Fruit fly (Drosophila melanogaster): ENCODE measurements around the gene Cyp316a1.

Gene Cyp316a1

dm6 chr3L:7528380-7529080 is 36.9 kb downstream of the Cyp316a1 start, which contains the start of gene lqf (continued):
- TF ChIP-seq CG31441 (GFP tag; IDR thresholded peaks at IDR 0.05) (peak; percentile 29; the same call in 1 of the 2 replicates), ttk (GFP tag; IDR thresholded peaks at IDR 0.05) (no peak), Hr51 (GFP tag; optimal IDR thresholded peaks at IDR 0.05) (no peak), CG2199 (GFP tag; IDR thresholded peaks at IDR 0.05) (no peak), jing (GFP tag; optimal IDR thresholded peaks at IDR 0.05) (no peak), Fer2 (tag; optimal IDR thresholded peaks at IDR 0.05) (no peak), CG18619 (GFP tag; optimal IDR thresholded peaks at IDR 0.05) (peak; percentile 5), CG1832 (GFP tag; optimal IDR thresholded peaks at IDR 0.05) (no peak), CG12155 (GFP tag; optimal IDR thresholded peaks at IDR 0.05) (no peak), kni (GFP tag; optimal IDR thresholded peaks at IDR 0.05) (no peak), CG9215 (GFP tag; IDR thresholded peaks at IDR 0.05) (no peak), stc (GFP tag; IDR thresholded peaks at IDR 0.05) (0 out of 2 replicates have a peak, but pooled peaks have one; percentile 18), D (optimal IDR thresholded peaks at IDR 0.05) (no peak), D (GFP tag; optimal IDR thresholded peaks at IDR 0.05) (no peak), en (GFP tag; optimal IDR thresholded peaks at IDR 0.05) (no peak), fd96Cb (tag; optimal IDR thresholded peaks at IDR 0.05) (no peak), chm (GFP tag; IDR thresholded peaks at IDR 0.05) (no peak), HHEX (GFP tag; optimal IDR thresholded peaks at IDR 0.05) (no peak), org-1 (GFP tag; optimal IDR thresholded peaks at IDR 0.05) (no peak), Sry-δ (GFP tag; optimal IDR thresholded peaks at IDR 0.05) (peak; percentile 85), CG8359 (GFP tag; optimal IDR thresholded peaks at IDR 0.05; ENCODE audit: borderline replicate concordance) (no peak), CG4328 (GFP tag; optimal IDR thresholded peaks at IDR 0.05) (no peak), nau (GFP tag; optimal IDR thresholded peaks at IDR 0.05) (no peak), tgo (GFP tag; IDR thresholded peaks at IDR 0.05) (no peak), CG11093 (GFP tag; IDR thresholded peaks at IDR 0.05) (no peak), Jarid2 (GFP tag; optimal IDR thresholded peaks at IDR 0.05) (peak; percentile 71), CG7786 (GFP tag; optimal IDR thresholded peaks at IDR 0.05) (no peak), CG10565 (GFP tag; optimal IDR thresholded peaks at IDR 0.05) (no peak), bowl (GFP tag; IDR thresholded peaks at IDR 0.05) (no peak), CG11085 (GFP tag; IDR thresholded peaks at IDR 0.05) (no peak), p53 (GFP tag; optimal IDR thresholded peaks at IDR 0.05) (no peak), tio (GFP tag; optimal IDR thresholded peaks at IDR 0.05) (peak; percentile 1), rib (GFP tag; IDR thresholded peaks at IDR 0.05) (no peak), slou (GFP tag; optimal IDR thresholded peaks at IDR 0.05) (peak; percentile 22), CG8944 (GFP tag; optimal IDR thresholded peaks at IDR 0.05) (no peak), BtbVII (GFP tag; optimal IDR thresholded peaks at IDR 0.05) (no peak), CG5953 (GFP tag; IDR thresholded peaks at IDR 0.05) (no peak), CG18476 (GFP tag; optimal IDR thresholded peaks at IDR 0.05) (no peak), Bteb2 (GFP tag; optimal IDR thresholded peaks at IDR 0.05) (peak; percentile 3), CG8281 (tag; optimal IDR thresholded peaks at IDR 0.05) (no peak), CG12071 (GFP tag; optimal IDR thresholded peaks at IDR 0.05) (no peak), ATbp (GFP tag; optimal IDR thresholded peaks at IDR 0.05) (no peak), Hmr (GFP tag; optimal IDR thresholded peaks at IDR 0.05) (peak; percentile 21), repo (GFP tag; optimal IDR thresholded peaks at IDR 0.05) (no peak), Optix (GFP tag; IDR thresholded peaks at IDR 0.05) (no peak), CG10959 (GFP tag; IDR thresholded peaks at IDR 0.05) (no peak), toy (GFP tag; IDR thresholded peaks at IDR 0.05) (no peak), Dp (GFP tag; optimal IDR thresholded peaks at IDR 0.05) (peak; percentile 77), CG8290 (GFP tag; optimal IDR thresholded peaks at IDR 0.05) (no peak), CG8290 (tag; optimal IDR thresholded peaks at IDR 0.05) (no peak), Ada2b (GFP tag; IDR thresholded peaks at IDR 0.05) (no peak)
